4 worm cellular contexts compared by ENCODE assay signal in the genomic region with DNA sequence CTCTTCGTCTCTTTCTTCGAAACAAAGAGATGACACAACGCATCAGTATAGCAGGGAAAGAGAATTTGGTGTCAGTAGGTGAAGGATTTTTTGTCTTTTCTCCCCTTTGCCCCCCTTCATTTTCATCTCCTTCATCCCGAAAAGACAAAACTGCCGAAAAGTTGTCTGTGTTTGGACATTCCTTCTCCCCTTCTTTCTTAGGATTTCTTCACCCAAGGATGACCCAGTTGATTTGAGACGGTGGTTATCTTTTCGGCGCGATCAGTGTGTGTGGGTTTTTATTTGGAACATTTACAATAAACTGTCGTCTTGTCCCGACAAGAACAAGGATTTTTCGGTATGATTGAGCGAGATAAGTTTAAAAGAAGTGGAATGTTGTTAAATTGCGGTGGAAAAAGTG.
A peak's percentile ranks its signal among the peaks of the same experiment; 100 is the strongest.
TF ChIP-seq lines count a peak whose summit lies in the region.

No protein-coding gene starts in this region.

TF ChIP-seq in whole organism, L1 larva, 84 proteins besides CTCF, POLR2A, EP300 and RAD21:
- no peak for TF ChIP-seq lin-15B (tag; optimal IDR thresholded peaks at IDR 0.05; lab: Kevin White, UChicago)
- TF ChIP-seq blmp-1 (tag; optimal IDR thresholded peaks at IDR 0.05; lab: Kevin White, UChicago), result peak; percentile 90
TF ChIP-seq in whole organism, L1 larva: peak in this region for 1.

TF ChIP-seq in whole organism, L2 larva, 48 proteins besides CTCF, POLR2A, EP300 and RAD21:
- TF ChIP-seq nhr-21 (tag; optimal IDR thresholded peaks at IDR 0.05; lab: Kevin White, UChicago) (peak; percentile 12), Y55F3AM.14 (GFP tag; optimal IDR thresholded peaks at IDR 0.05; lab: Kevin White, UChicago) (no peak), nhr-12 (tag; optimal IDR thresholded peaks at IDR 0.05; lab: Kevin White, UChicago) (no peak), C34F6.9 (tag; optimal IDR thresholded peaks at IDR 0.05; lab: Kevin White, UChicago) (no peak), elt-1 (tag; optimal IDR thresholded peaks at IDR 0.05; lab: Kevin White, UChicago) (peak; percentile 32)

TF ChIP-seq in whole organism, L3 larva, 47 proteins besides CTCF, POLR2A, EP300 and RAD21:
- no peak for TF ChIP-seq nhr-67 (tag; optimal IDR thresholded peaks at IDR 0.05; lab: Kevin White, UChicago)
- TF ChIP-seq nhr-23 (tag; optimal IDR thresholded peaks at IDR 0.05; lab: Kevin White, UChicago), result peak; percentile 74

TF ChIP-seq in whole organism, mixed stage, embryonic, 35 proteins besides CTCF, POLR2A, EP300 and RAD21:
- TF ChIP-seq elt-1 (tag; optimal IDR thresholded peaks at IDR 0.05; lab: Kevin White, UChicago; ENCODE audit: borderline replicate concordance, insufficient read depth), result peak; percentile 25
- TF ChIP-seq nhr-2 (tag; optimal IDR thresholded peaks at IDR 0.05; lab: Kevin White, UChicago), result no peak

Comparison
In these comparisons a context has a peak if more than half of its experiments do, and no peak if none do; other contexts are left out.
1. Of the 22 proteins assayed by ChIP-seq in both whole organism, L1 larva and whole organism, L2 larva: peak only in whole organism, L1 larva: blmp-1; only in whole organism, L2 larva: none; in both: none; in neither: 21.